Worm (Caenorhabditis elegans) whole organism, young adult: ENCODE measurements around the gene sre-3.

Experiments
- ama-1 ChIP-seq, 3 experiments: fragments of 150-350 bp in 1 of 3; sonication (generic microtip) in 2 of 3; optimal IDR thresholded peaks; 2 replicates each; lab custom pipeline; 2014 to 2018; ENCODE audit warnings: missing biosample characterization in 2 of 3, missing genetic modification characterization in 2 of 3, missing genetic modification reagents in 2 of 3
- dpl-1 ChIP-seq: fragments of 150-350 bp; optimal IDR thresholded peaks from 2 replicates; lab custom pipeline; 2014; ENCODE audit warnings: missing biosample characterization, missing genetic modification reagents, missing genetic modification characterization

DNA sequence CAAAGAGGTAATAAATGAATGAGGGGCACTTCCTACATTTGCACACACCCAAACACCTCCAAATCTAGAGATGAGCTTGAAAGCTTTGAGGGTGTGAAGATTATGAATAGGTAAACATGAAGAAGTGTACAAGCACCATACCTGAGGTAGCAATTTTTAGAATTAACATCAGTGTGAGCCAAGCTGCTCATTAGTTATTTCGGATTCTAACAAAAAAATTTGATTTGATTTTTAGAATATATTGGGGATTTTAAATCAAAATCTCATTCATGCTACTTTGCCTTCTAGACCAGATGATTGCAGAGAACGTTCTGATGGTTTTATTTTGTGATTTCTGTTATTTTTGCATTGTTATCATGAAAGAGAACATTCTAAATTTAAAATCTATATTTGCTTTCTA is 28.2 kb downstream of the sre-3 start:
- TF ChIP-seq dpl-1 (no peak), ama-1 (optimal IDR thresholded peaks at IDR 0.05; lab: Kevin White, UChicago) (no peak), ama-1 (GFP tag; optimal IDR thresholded peaks at IDR 0.05; lab: Kevin White, UChicago) (no peak)
